Worm (Caenorhabditis elegans): ENCODE results near the gene F43H9.4.

- TF ChIP-seq C34F6.9 (tag; optimal IDR thresholded peaks at IDR 0.05) (peak; percentile 20), nhr-11 (tag; optimal IDR thresholded peaks at IDR 0.05) (no peak), zag-1 (tag; optimal IDR thresholded peaks at IDR 0.05) (no peak), ceh-82 (tag; optimal IDR thresholded peaks at IDR 0.05) (no peak), nhr-12 (tag; optimal IDR thresholded peaks at IDR 0.05) (no peak), egl-27 (tag; optimal IDR thresholded peaks at IDR 0.05) (no peak), ceh-16 (tag; optimal IDR thresholded peaks at IDR 0.05) (no peak), unc-39 (tag; optimal IDR thresholded peaks at IDR 0.05) (no peak), nhr-77 (tag; optimal IDR thresholded peaks at IDR 0.05) (no peak), sma-9 (GFP tag; optimal IDR thresholded peaks at IDR 0.05) (peak; percentile 15), sma-9 (tag; optimal IDR thresholded peaks at IDR 0.05) (no peak), alr-1 (tag; optimal IDR thresholded peaks at IDR 0.05) (no peak), R02D3.7 (tag; optimal IDR thresholded peaks at IDR 0.05) (no peak), mdl-1 (tag; optimal IDR thresholded peaks at IDR 0.05) (no peak)
These were observed 48.6 kb upstream of the F43H9.4 start, which contains the start of gene let-413 for ce11 chrV:7977701-7978461.
